Worm (Caenorhabditis elegans): Measurements from ENCODE around the gene dpy-3.

- TF ChIP-seq nhr-77 (tag; optimal IDR thresholded peaks at IDR 0.05) (no peak), aly-2 (tag; optimal IDR thresholded peaks at IDR 0.05) (no peak), snpc-4 (tag; optimal IDR thresholded peaks at IDR 0.05) (no peak), nhr-237 (tag; optimal IDR thresholded peaks at IDR 0.05) (no peak), skn-1 (tag; optimal IDR thresholded peaks at IDR 0.05) (no peak)
Measured at ce11 chrX:2176361-2176880, 31.0 kb upstream of the dpy-3 start, which contains the start of gene F48B9.8.
